Worm (Caenorhabditis elegans) whole organism, young adult: ENCODE data around the gene vrp-1.

Source experiments
- B0336.3 ChIP-seq: fragments of 200-800 bp; sonication (Bioruptor generic); IDR thresholded peaks from 2 replicates; pipeline ENCODE4 v1.3.6; 2022; ENCODE audit warnings: missing genetic modification characterization, missing compliant biosample characterization
- C06A6.2 ChIP-seq: fragments of 200-800 bp; sonication (Bioruptor generic); conservative IDR thresholded peaks from 2 replicates; pipeline ENCODE4 v1.3.6; 2022; ENCODE audit warnings: missing genetic modification characterization, missing compliant biosample characterization
- D2030.7 ChIP-seq: fragments of 200-800 bp; sonication (Bioruptor generic); IDR thresholded peaks from 2 replicates; pipeline ENCODE4 v1.3.6; 2022; ENCODE audit warnings: missing genetic modification reagents, missing genetic modification characterization, missing compliant biosample characterization
- F10E7.11 ChIP-seq: sonication (generic microtip); optimal IDR thresholded peaks from 2 replicates; lab custom pipeline; 2017; ENCODE audit warnings: mild to moderate bottlenecking, missing genetic modification characterization, moderate library complexity, missing compliant biosample characterization
- F52B5.7 ChIP-seq: sonication (generic microtip); optimal IDR thresholded peaks from 2 replicates; lab custom pipeline; 2016; ENCODE audit warnings: mild to moderate bottlenecking, missing genetic modification characterization, missing compliant biosample characterization
- F57A8.1 ChIP-seq: fragments of 200-800 bp; sonication (Bioruptor generic); optimal IDR thresholded peaks from 2 replicates; lab custom pipeline; 2018; ENCODE audit warnings: mild to moderate bottlenecking, missing genetic modification characterization, moderate library complexity, missing compliant biosample characterization
- K12H6.12 ChIP-seq: fragments of 200-800 bp; sonication (Bioruptor generic); optimal IDR thresholded peaks from 2 replicates; lab custom pipeline; 2018; ENCODE audit warnings: mild to moderate bottlenecking, missing genetic modification characterization, missing compliant biosample characterization
- T07F8.4 ChIP-seq: sonication (generic microtip); optimal IDR thresholded peaks from 2 replicates; lab custom pipeline; 2016; ENCODE audit warnings: mild to moderate bottlenecking, missing genetic modification characterization, moderate library complexity, missing compliant biosample characterization
- T26A5.8 ChIP-seq: sonication (generic microtip); optimal IDR thresholded peaks from 2 replicates; lab custom pipeline; 2016; ENCODE audit warnings: missing genetic modification characterization, missing compliant biosample characterization
- attf-3 ChIP-seq: fragments of 200-800 bp; sonication (Bioruptor generic); conservative IDR thresholded peaks from 2 replicates; pipeline ENCODE4 v1.3.6; 2022; ENCODE audit warnings: missing genetic modification reagents, missing genetic modification characterization, missing compliant biosample characterization
- attf-5 ChIP-seq: fragments of 200-800 bp; sonication (Bioruptor generic); optimal IDR thresholded peaks from 2 replicates; lab custom pipeline; 2018; ENCODE audit warnings: mild to moderate bottlenecking, missing genetic modification characterization, missing compliant biosample characterization
- cebp-1 ChIP-seq, 2 experiments: fragments of 200-800 bp in 1 of 2; sonication (Bioruptor generic) in 1 of 2; sonication (generic microtip) in 1 of 2; IDR thresholded peaks in 1 of 2; optimal IDR thresholded peaks in 1 of 2; 2 replicates each; pipeline versions ENCODE4 v1.3.6 to Lab custom; 2017 to 2022; ENCODE audit warnings: missing compliant biosample characterization in 2 of 2, missing genetic modification characterization in 2 of 2, mild to moderate bottlenecking in 1 of 2, missing genetic modification reagents in 1 of 2, moderate library complexity in 1 of 2
- chd-7 ChIP-seq: sonication (generic microtip); optimal IDR thresholded peaks from 2 replicates; lab custom pipeline; 2016; ENCODE audit warnings: mild to moderate bottlenecking, missing genetic modification characterization, moderate library complexity, missing compliant biosample characterization
- dpl-1 ChIP-seq: fragments of 150-350 bp; optimal IDR thresholded peaks from 2 replicates; lab custom pipeline; 2014; ENCODE audit warnings: missing biosample characterization, missing genetic modification reagents, missing genetic modification characterization
- efl-1 ChIP-seq: fragments of 150-350 bp; optimal IDR thresholded peaks from 2 replicates; lab custom pipeline; 2014; ENCODE audit warnings: missing biosample characterization, missing genetic modification reagents, missing genetic modification characterization
- ekl-4 ChIP-seq: fragments of 200-800 bp; sonication (Bioruptor generic); IDR thresholded peaks from 2 replicates; pipeline ENCODE4 v1.3.6; 2022; ENCODE audit warnings: missing genetic modification reagents, missing genetic modification characterization, missing compliant biosample characterization
- ets-4 ChIP-seq: fragments of 200-800 bp; sonication (Bioruptor generic); optimal IDR thresholded peaks from 2 replicates; lab custom pipeline; 2018; ENCODE audit warnings: mild to moderate bottlenecking, missing genetic modification characterization, missing compliant biosample characterization
- gei-17 ChIP-seq: fragments of 200-800 bp; sonication (Bioruptor generic); optimal IDR thresholded peaks from 2 replicates; lab custom pipeline; 2018; ENCODE audit warnings: mild to moderate bottlenecking, missing genetic modification characterization, missing compliant biosample characterization
- him-1 ChIP-seq: sonication (generic microtip); optimal IDR thresholded peaks from 2 replicates; lab custom pipeline; 2016; ENCODE audit warnings: missing genotype, missing genetic modification reagents, missing genetic modification characterization, missing compliant biosample characterization
- hmg-1.2 ChIP-seq: fragments of 200-800 bp; sonication (Bioruptor generic); IDR thresholded peaks from 2 replicates; pipeline ENCODE4 v1.3.6; 2022; ENCODE audit warnings: missing genetic modification reagents, missing genetic modification characterization, missing compliant biosample characterization
- lag-1 ChIP-seq: fragments of 200-800 bp; sonication (Bioruptor generic); IDR thresholded peaks from 2 replicates; pipeline ENCODE4 v1.3.6; 2022; ENCODE audit warnings: missing genetic modification reagents, missing genetic modification characterization, missing compliant biosample characterization
- lin-26 ChIP-seq: fragments of 200-800 bp; sonication (Bioruptor generic); IDR thresholded peaks from 2 replicates; pipeline ENCODE4 v1.3.6; 2022; ENCODE audit warnings: missing genetic modification reagents, missing genetic modification characterization, missing compliant biosample characterization
- lin-40 ChIP-seq: sonication (generic microtip); optimal IDR thresholded peaks from 2 replicates; lab custom pipeline; 2016; ENCODE audit warnings: missing genetic modification characterization, mild to moderate bottlenecking, missing compliant biosample characterization, missing genotype, missing genetic modification reagents
- lin-54 ChIP-seq: fragments of 200-800 bp; sonication (Bioruptor generic); optimal IDR thresholded peaks from 2 replicates; lab custom pipeline; 2018; ENCODE audit warnings: mild to moderate bottlenecking, missing genetic modification characterization, missing compliant biosample characterization
- lsl-1 ChIP-seq: fragments of 200-800 bp; sonication (Bioruptor generic); optimal IDR thresholded peaks from 2 replicates; lab custom pipeline; 2018; ENCODE audit warnings: mild to moderate bottlenecking, missing genetic modification characterization, moderate library complexity, missing compliant biosample characterization
- madf-10 ChIP-seq: sonication (generic microtip); optimal IDR thresholded peaks from 2 replicates; lab custom pipeline; 2016; ENCODE audit warnings: mild to moderate bottlenecking, missing genetic modification characterization, missing compliant biosample characterization
- madf-6 ChIP-seq: fragments of 200-800 bp; sonication (Bioruptor generic); IDR thresholded peaks from 2 replicates; pipeline ENCODE4 v1.3.6; 2022; ENCODE audit warnings: missing genetic modification reagents, missing genetic modification characterization, missing compliant biosample characterization
- nfyb-1 ChIP-seq: fragments of 200-800 bp; sonication (Bioruptor generic); IDR thresholded peaks from 2 replicates; pipeline ENCODE4 v1.3.6; 2022; ENCODE audit warnings: missing genetic modification reagents, missing genetic modification characterization, missing compliant biosample characterization
- nhr-27 ChIP-seq: fragments of 200-800 bp; sonication (Bioruptor generic); optimal IDR thresholded peaks from 2 replicates; lab custom pipeline; 2018; ENCODE audit warnings: mild to moderate bottlenecking, missing genetic modification characterization, moderate library complexity, missing compliant biosample characterization
- nhr-90 ChIP-seq: sonication (generic microtip); optimal IDR thresholded peaks from 2 replicates; lab custom pipeline; 2016; ENCODE audit warnings: missing genotype, mild to moderate bottlenecking, missing genetic modification characterization, missing compliant biosample characterization
- rcor-1 ChIP-seq: fragments of 200-800 bp; sonication (Bioruptor generic); IDR thresholded peaks from 2 replicates; pipeline ENCODE4 v1.3.6; 2022; ENCODE audit warnings: missing genetic modification reagents, missing genetic modification characterization, missing compliant biosample characterization
- rpc-1 ChIP-seq, 2 experiments: fragments of 150-350 bp in 1 of 2; sonication (generic microtip) in 1 of 2; optimal IDR thresholded peaks; 2 replicates each; lab custom pipeline; 2014 to 2018; ENCODE audit warnings: missing biosample characterization in 1 of 2, missing genetic modification characterization in 1 of 2, missing genetic modification reagents in 1 of 2, missing genotype in 1 of 2
- somi-1 ChIP-seq: fragments of 200-800 bp; sonication (Bioruptor generic); optimal IDR thresholded peaks from 2 replicates; lab custom pipeline; 2018; ENCODE audit warnings: mild to moderate bottlenecking, missing genetic modification characterization, missing compliant biosample characterization
- tbp1 ChIP-seq: fragments of 200-800 bp; sonication (Bioruptor generic); optimal IDR thresholded peaks from 2 replicates; lab custom pipeline; 2018; ENCODE audit warnings: mild to moderate bottlenecking, missing genetic modification characterization, missing compliant biosample characterization
- tbx-9 ChIP-seq: sonication (generic microtip); optimal IDR thresholded peaks from 2 replicates; lab custom pipeline; 2016; ENCODE audit warnings: borderline replicate concordance, missing genetic modification characterization, inconsistent platforms, missing compliant biosample characterization
- tlf-1 ChIP-seq: fragments of 200-800 bp; sonication (Bioruptor generic); optimal IDR thresholded peaks from 2 replicates; lab custom pipeline; 2018; ENCODE audit warnings: mild to moderate bottlenecking, missing genetic modification characterization, missing compliant biosample characterization
- unc-130 ChIP-seq: sonication (generic microtip); optimal IDR thresholded peaks from 2 replicates; lab custom pipeline; 2016; ENCODE audit warnings: missing genetic modification reagents, missing genetic modification characterization, missing compliant biosample characterization
- unc-62 ChIP-seq: fragments of 150-350 bp; optimal IDR thresholded peaks from 2 replicates; lab custom pipeline; 2014; ENCODE audit warnings: missing biosample characterization, missing genetic modification reagents, missing genetic modification characterization
- zfh-2 ChIP-seq: fragments of 200-800 bp; sonication (Bioruptor generic); conservative IDR thresholded peaks from 2 replicates; pipeline ENCODE4 v1.3.6; 2022; ENCODE audit warnings: missing genetic modification reagents, missing genetic modification characterization, missing compliant biosample characterization
- zim-3 ChIP-seq: sonication (generic microtip); optimal IDR thresholded peaks from 2 replicates; lab custom pipeline; 2017; ENCODE audit warnings: mild to moderate bottlenecking, missing genetic modification characterization, moderate library complexity, missing compliant biosample characterization
- ztf-22 ChIP-seq: fragments of 200-800 bp; sonication (Bioruptor generic); optimal IDR thresholded peaks from 2 replicates; lab custom pipeline; 2018; ENCODE audit warnings: mild to moderate bottlenecking, missing genetic modification characterization, moderate library complexity, missing compliant biosample characterization
- ztf-25 ChIP-seq: fragments of 200-800 bp; sonication (Bioruptor generic); IDR thresholded peaks from 2 replicates; pipeline ENCODE4 v1.3.6; 2022; ENCODE audit warnings: missing genetic modification reagents, missing genetic modification characterization, missing compliant biosample characterization
- ztf-26 ChIP-seq: sonication (generic microtip); optimal IDR thresholded peaks from 2 replicates; lab custom pipeline; 2017; ENCODE audit warnings: missing genetic modification characterization, missing compliant biosample characterization
- ztf-3 ChIP-seq: fragments of 200-800 bp; sonication (Bioruptor generic); optimal IDR thresholded peaks from 2 replicates; lab custom pipeline; 2018; ENCODE audit warnings: mild to moderate bottlenecking, missing genetic modification characterization, missing compliant biosample characterization
- ztf-6 ChIP-seq: fragments of 200-800 bp; sonication (Bioruptor generic); IDR thresholded peaks from 2 replicates; pipeline ENCODE4 v1.3.6; 2022; ENCODE audit warnings: missing genetic modification reagents, missing genetic modification characterization, missing compliant biosample characterization

vrp-1 gene

DNA sequence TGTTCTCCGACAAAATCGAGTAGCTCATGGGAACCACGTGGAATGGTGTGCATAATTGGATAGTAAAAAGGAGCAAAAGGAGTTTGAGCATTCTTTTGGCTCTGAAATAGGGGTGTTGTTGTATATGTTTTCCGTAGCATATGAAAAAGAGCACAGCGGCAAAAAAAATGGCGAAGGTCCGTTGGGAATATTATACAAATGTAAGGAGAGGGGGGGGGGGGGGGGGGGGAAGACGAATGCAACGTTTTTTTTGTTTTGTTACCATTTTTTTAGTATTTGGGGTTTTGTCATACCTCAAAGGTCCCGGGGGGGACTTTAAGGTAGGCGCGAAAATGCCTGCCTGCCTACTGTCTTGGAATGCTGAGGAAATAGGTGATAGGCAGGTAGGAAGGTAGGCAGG, 16.5 kb downstream of the vrp-1 start, which contains the start of gene ndnf-1:
Gene ndnf-1, minus strand, starts transcription at position 101 of the 400 bp plus-strand sequence.
- TF ChIP-seq lin-26 (GFP tag; lab: Robert Waterston, UW) (no peak), him-1 (tag; lab: Kevin White, UChicago) (no peak), attf-5 (GFP tag; lab: Kevin White, UChicago) (no peak), F10E7.11 (no peak), lin-54 (no peak)

DNA sequence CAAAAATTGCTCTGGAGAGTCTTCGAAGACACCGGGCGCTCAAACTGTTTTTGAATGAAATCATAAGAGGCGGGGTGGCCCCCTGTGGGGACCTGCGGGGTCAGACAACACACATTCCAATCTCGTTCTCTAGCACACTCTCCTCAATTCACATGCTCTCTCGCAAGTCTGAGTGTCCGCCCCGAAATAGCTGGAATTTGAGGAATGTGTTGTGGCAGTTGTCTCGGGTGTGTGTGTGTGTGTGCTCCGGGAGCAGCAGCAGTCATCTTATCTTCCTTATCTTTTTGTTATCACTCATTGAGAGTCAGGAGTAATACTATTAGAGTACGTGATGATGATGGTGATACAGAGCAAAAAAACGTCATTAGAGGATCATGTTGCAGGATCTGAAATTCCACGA, 17.5 kb downstream of the vrp-1 start:
- TF ChIP-seq zfh-2 (peak; percentile 53), rpc-1 (optimal IDR thresholded peaks at IDR 0.05; lab: Kevin White, UChicago) (no peak), rpc-1 (tag; optimal IDR thresholded peaks at IDR 0.05; lab: Kevin White, UChicago) (no peak), ztf-6 (GFP tag; lab: Robert Waterston, UW) (0 out of 2 replicates have a peak, but pooled peaks have one; percentile 18), hmg-1.2 (GFP tag; lab: Robert Waterston, UW) (peak; percentile 33; the same call in 1 of the 2 replicates)

DNA sequence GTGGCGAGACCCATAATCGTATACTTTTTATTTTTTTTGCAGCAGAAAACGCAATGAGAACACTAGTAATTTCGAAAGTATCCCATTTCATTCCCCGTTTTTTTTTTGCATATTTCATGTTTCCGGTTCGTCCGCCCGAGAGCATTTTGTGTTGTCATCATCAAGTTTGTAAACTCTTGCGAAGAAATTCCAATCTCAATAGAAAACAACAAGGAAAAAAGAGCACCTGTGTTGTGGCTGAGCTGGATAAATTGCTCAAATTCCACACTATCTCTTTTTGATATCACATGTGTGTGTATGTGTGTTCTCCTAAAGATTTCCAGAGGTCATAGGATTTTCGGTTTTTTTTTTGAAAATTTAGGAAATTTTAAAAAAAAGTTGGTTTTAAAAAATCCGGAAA, 19.6 kb downstream of the vrp-1 start:
- TF ChIP-seq ztf-3 (GFP tag; lab: Kevin White, UChicago) = no peak
- no peak for TF ChIP-seq tlf-1 (GFP tag; lab: Kevin White, UChicago)
- no peak for TF ChIP-seq K12H6.12 (tag; lab: Kevin White, UChicago)
- TF ChIP-seq tbp1 (GFP tag; lab: Kevin White, UChicago) = no peak
- TF ChIP-seq lin-54 = no peak
- peak; percentile 63 for TF ChIP-seq zim-3 (tag; lab: Kevin White, UChicago)
- peak; percentile 38 for TF ChIP-seq nhr-27
- no peak for TF ChIP-seq dpl-1 (GFP tag; lab: Kevin White, UChicago)
- TF ChIP-seq gei-17 (GFP tag; lab: Kevin White, UChicago) = no peak
- TF ChIP-seq madf-6 = peak; percentile 42; the same call in 1 of the 2 replicates
- peak; percentile 54; the same call in 1 of the 2 replicates for TF ChIP-seq ekl-4 (GFP tag; lab: Robert Waterston, UW)
- TF ChIP-seq F52B5.7 (tag; lab: Kevin White, UChicago) = peak; percentile 80
- TF ChIP-seq B0336.3 (GFP tag; lab: Robert Waterston, UW) = peak; percentile 28; the same call in 1 of the 2 replicates
- peak; percentile 67 for TF ChIP-seq tbx-9
- 0 out of 2 replicates have a peak, but pooled peaks have one; percentile 27 for TF ChIP-seq ztf-25 (GFP tag; lab: Robert Waterston, UW)
- TF ChIP-seq T26A5.8 (tag; lab: Kevin White, UChicago) = peak; percentile 24
- no peak; the same call in 1 of the 2 replicates for TF ChIP-seq nfyb-1 (GFP tag; lab: Robert Waterston, UW)
- no peak for TF ChIP-seq T07F8.4 (tag; lab: Kevin White, UChicago)
- TF ChIP-seq attf-3 (GFP tag; lab: Robert Waterston, UW) = no peak
- no peak for TF ChIP-seq efl-1 (GFP tag; lab: Kevin White, UChicago)
- TF ChIP-seq ztf-22 = no peak
- TF ChIP-seq somi-1 (GFP tag; lab: Kevin White, UChicago) = no peak
- TF ChIP-seq lsl-1 (GFP tag; lab: Kevin White, UChicago) = no peak
- TF ChIP-seq rcor-1 (GFP tag; lab: Robert Waterston, UW) = no peak
- TF ChIP-seq unc-62 (GFP tag; lab: Kevin White, UChicago) = no peak
- no peak for TF ChIP-seq nhr-90
- no peak for TF ChIP-seq ets-4 (GFP tag; lab: Kevin White, UChicago)
- TF ChIP-seq ztf-6 (GFP tag; lab: Robert Waterston, UW) = no peak
- no peak for TF ChIP-seq lag-1
- no peak for TF ChIP-seq lin-40 (tag; lab: Kevin White, UChicago)
- no peak for TF ChIP-seq attf-5 (GFP tag; lab: Kevin White, UChicago)
- TF ChIP-seq unc-130 (GFP tag; lab: Kevin White, UChicago) = no peak
- TF ChIP-seq cebp-1 (GFP tag; IDR thresholded peaks at IDR 0.05; lab: Robert Waterston, UW) = no peak
- no peak for TF ChIP-seq cebp-1 (tag; optimal IDR thresholded peaks at IDR 0.05; lab: Kevin White, UChicago)
- no peak for TF ChIP-seq D2030.7 (GFP tag; lab: Robert Waterston, UW)
- TF ChIP-seq chd-7 (tag; lab: Kevin White, UChicago) = peak; percentile 79
- TF ChIP-seq F57A8.1 (GFP tag; lab: Kevin White, UChicago) = no peak
- TF ChIP-seq ztf-26 (tag; lab: Kevin White, UChicago) = no peak
- TF ChIP-seq madf-10 (tag; lab: Kevin White, UChicago) = no peak
- no peak for TF ChIP-seq C06A6.2
